Worm (Caenorhabditis elegans): ENCODE results near the gene istr-1.
A peak's percentile ranks its signal among the peaks of the same experiment; 100 is the strongest.

istr-1 gene

DNA sequence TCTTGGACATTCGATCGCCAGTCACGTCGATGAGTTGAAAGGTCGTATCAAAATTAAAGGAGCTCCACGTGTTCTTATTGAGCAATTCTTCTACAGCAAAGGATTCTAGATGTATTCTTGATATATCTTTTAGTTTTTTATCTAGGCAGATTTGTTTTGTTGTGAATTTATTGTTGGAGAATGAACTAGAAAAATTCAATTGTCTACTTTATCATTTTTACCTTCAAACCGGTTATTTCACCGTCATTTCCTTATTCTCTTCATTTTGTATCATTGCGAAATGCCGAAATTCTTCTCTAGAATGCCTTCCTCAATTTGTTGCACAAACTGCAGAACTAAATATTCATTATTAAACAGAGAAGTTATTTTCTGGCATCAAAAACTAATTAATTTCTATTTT is 31.6 kb downstream of the istr-1 start, which contains the start of gene R11D1.10:
Gene R11D1.10, plus strand, starts transcription at position 301 of the 400 bp plus-strand sequence.
- no peak for TF ChIP-seq unc-120 (tag; optimal IDR thresholded peaks at IDR 0.05; ENCODE audit: poor library complexity, severe bottlenecking)
- no peak for TF ChIP-seq ham-2 (GFP tag; optimal IDR thresholded peaks at IDR 0.05)
- TF ChIP-seq zip-8 (tag; optimal IDR thresholded peaks at IDR 0.05) = no peak
- no peak for TF ChIP-seq blmp-1 (tag; optimal IDR thresholded peaks at IDR 0.05)
- no peak for TF ChIP-seq cnd-1 (tag; optimal IDR thresholded peaks at IDR 0.05)
- TF ChIP-seq unc-62 (GFP tag; optimal IDR thresholded peaks at IDR 0.05) = no peak
- no peak for TF ChIP-seq elt-3 (tag; optimal IDR thresholded peaks at IDR 0.05)
- no peak for TF ChIP-seq lin-32 (GFP tag; optimal IDR thresholded peaks at IDR 0.05)
- TF ChIP-seq pha-4 (tag; optimal IDR thresholded peaks at IDR 0.05) = no peak
- no peak for TF ChIP-seq nhr-12 (tag; optimal IDR thresholded peaks at IDR 0.05)
- TF ChIP-seq tbx-8 (GFP tag; optimal IDR thresholded peaks at IDR 0.05) = no peak
- no peak for TF ChIP-seq lin-13 (tag; optimal IDR thresholded peaks at IDR 0.05)
- no peak for TF ChIP-seq hlh-1 (tag; optimal IDR thresholded peaks at IDR 0.05)

DNA sequence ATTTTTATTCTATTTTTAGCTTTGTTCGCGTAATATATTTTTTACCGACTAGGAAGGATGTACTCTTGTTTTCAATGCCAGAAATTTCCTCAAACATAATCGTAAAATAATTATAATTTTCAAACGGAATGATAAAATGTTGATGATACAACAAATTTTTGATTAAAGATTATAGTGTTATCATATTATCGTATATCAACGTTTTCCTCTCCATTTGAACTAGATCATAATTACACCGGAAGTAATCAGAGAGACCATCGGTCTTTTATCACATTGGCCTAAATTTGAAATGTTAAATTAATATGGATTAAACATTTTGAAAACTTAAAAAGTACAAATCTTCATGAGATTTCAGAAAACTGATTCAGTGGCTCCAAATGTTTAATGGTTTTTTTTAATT is 35.1 kb downstream of the istr-1 start:
- TF ChIP-seq snpc-4 (tag; optimal IDR thresholded peaks at IDR 0.05) = no peak
- TF ChIP-seq lin-32 (GFP tag; optimal IDR thresholded peaks at IDR 0.05) = no peak
- no peak for TF ChIP-seq nhr-237 (tag; optimal IDR thresholded peaks at IDR 0.05)
- no peak for TF ChIP-seq ceh-83 (GFP tag; optimal IDR thresholded peaks at IDR 0.05)
- TF ChIP-seq nhr-76 (tag; optimal IDR thresholded peaks at IDR 0.05) = no peak
- TF ChIP-seq unc-62 (GFP tag; optimal IDR thresholded peaks at IDR 0.05) = no peak
- no peak for TF ChIP-seq lin-13 (tag; optimal IDR thresholded peaks at IDR 0.05)
- no peak for TF ChIP-seq cnd-1 (tag; optimal IDR thresholded peaks at IDR 0.05)
- no peak for TF ChIP-seq ceh-39 (tag; optimal IDR thresholded peaks at IDR 0.05)
- TF ChIP-seq tbx-8 (GFP tag; optimal IDR thresholded peaks at IDR 0.05) = no peak
- no peak for TF ChIP-seq pha-4 (tag; optimal IDR thresholded peaks at IDR 0.05)
- TF ChIP-seq sem-2 (GFP tag; optimal IDR thresholded peaks at IDR 0.05) = no peak
- no peak for TF ChIP-seq elt-1 (tag; optimal IDR thresholded peaks at IDR 0.05; ENCODE audit: borderline replicate concordance, insufficient read depth)

DNA sequence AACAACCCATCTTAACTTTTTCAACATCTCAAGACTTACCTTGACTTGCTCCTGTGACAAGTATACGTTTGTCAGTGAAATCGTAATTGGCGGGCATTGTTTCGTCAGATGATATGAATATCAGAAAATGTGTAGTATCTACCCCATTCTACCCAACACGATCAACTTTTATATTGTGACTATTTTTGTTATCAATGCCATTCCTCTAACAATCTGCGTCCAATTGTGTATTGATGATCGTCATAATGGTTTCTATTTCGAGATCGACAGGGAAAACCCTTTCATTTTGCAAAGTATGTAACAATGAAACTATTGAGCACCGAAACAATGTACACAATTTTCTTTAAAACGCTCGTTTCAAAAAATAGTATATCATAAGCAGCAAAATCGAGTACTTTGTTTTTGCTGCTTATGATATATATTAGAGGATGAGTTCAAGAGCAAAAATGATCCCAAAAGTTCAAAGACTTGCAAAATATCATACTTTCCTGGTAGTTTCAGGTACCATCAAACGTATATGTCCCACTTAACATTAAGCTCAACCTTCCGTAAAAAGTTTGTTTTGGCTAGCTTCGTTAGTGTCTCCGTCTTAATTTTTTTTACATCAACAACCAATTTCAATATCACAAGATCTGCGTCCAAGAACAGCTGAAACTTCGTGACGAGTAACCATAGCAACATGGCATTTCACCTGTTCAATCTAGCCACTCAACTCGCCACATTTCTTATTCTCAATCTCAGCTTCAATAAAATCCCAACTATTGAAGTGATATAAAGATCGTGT is 36.0 kb downstream of the istr-1 start, which contains the start of the genes dhs-21 and xbx-9:
Gene dhs-21, minus strand, starts transcription at position 181 of the 784 bp plus-strand sequence.
Gene xbx-9, plus strand, starts transcription at position 734 of the 784 bp plus-strand sequence.
- no peak for TF ChIP-seq mls-2 (tag; optimal IDR thresholded peaks at IDR 0.05)
- TF ChIP-seq tbx-8 (GFP tag; optimal IDR thresholded peaks at IDR 0.05) = no peak
- no peak for TF ChIP-seq pha-4 (tag; optimal IDR thresholded peaks at IDR 0.05)
- TF ChIP-seq ham-2 (GFP tag; optimal IDR thresholded peaks at IDR 0.05) = no peak
- TF ChIP-seq lin-32 (GFP tag; optimal IDR thresholded peaks at IDR 0.05) = no peak
- no peak for TF ChIP-seq ztf-11 (tag; optimal IDR thresholded peaks at IDR 0.05)
- TF ChIP-seq nhr-237 (tag; optimal IDR thresholded peaks at IDR 0.05) = no peak
- no peak for TF ChIP-seq lin-13 (tag; optimal IDR thresholded peaks at IDR 0.05)
- no peak for TF ChIP-seq nhr-2 (tag; optimal IDR thresholded peaks at IDR 0.05)
- TF ChIP-seq hlh-1 (tag; optimal IDR thresholded peaks at IDR 0.05) = no peak
- TF ChIP-seq elt-1 (tag; optimal IDR thresholded peaks at IDR 0.05; ENCODE audit: borderline replicate concordance, insufficient read depth) = no peak
- no peak for TF ChIP-seq elt-3 (tag; optimal IDR thresholded peaks at IDR 0.05)
- no peak for TF ChIP-seq lsy-2 (tag; optimal IDR thresholded peaks at IDR 0.05)
- no peak for TF ChIP-seq nhr-76 (tag; optimal IDR thresholded peaks at IDR 0.05)

DNA sequence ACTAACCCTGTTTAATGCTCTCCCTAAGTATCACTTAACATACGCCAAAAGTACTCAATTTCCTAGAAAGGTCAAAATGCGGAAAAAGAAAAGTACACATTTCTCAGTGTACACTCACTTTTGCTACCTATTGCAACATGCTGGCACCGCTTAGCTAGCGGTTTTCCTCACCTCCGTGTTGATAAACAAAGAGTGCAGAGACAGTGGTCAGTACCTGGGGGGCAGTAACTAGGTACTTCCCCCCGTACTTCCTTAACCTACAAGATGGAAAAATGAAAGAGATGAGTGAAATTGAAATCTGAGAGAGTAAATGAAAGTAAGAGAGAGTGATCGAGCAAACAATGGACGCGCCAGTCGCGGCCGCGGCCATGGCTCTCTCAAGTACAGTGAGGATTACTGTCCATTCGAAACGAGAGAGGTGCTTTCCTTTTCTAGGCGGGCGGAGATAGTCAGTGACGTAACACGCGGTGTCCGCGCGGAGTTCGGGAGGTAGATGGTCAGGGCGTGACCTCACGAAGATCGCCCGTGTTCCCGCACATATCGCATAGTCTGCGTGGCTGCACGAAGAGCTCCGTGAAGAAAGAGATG is 38.6 kb downstream of the istr-1 start, which contains the start of gene cky-1:
Gene cky-1, plus strand, starts transcription at position 538 of the 588 bp plus-strand sequence.
- TF ChIP-seq mab-5 (tag; optimal IDR thresholded peaks at IDR 0.05) (no peak), ceh-83 (GFP tag; optimal IDR thresholded peaks at IDR 0.05) (no peak), nhr-2 (tag; optimal IDR thresholded peaks at IDR 0.05) (no peak), ham-2 (GFP tag; optimal IDR thresholded peaks at IDR 0.05) (peak; percentile 26), zip-8 (tag; optimal IDR thresholded peaks at IDR 0.05) (peak; percentile 32), ceh-39 (tag; optimal IDR thresholded peaks at IDR 0.05) (no peak), lsy-2 (tag; optimal IDR thresholded peaks at IDR 0.05) (no peak), bed-3 (GFP tag; optimal IDR thresholded peaks at IDR 0.05) (no peak), lin-13 (tag; optimal IDR thresholded peaks at IDR 0.05) (no peak), unc-39 (tag; optimal IDR thresholded peaks at IDR 0.05) (no peak), elt-3 (tag; optimal IDR thresholded peaks at IDR 0.05) (no peak), sptf-1 (tag; optimal IDR thresholded peaks at IDR 0.05) (no peak), blmp-1 (tag; optimal IDR thresholded peaks at IDR 0.05) (no peak), sem-2 (GFP tag; optimal IDR thresholded peaks at IDR 0.05) (no peak), drap-1 (GFP tag; optimal IDR thresholded peaks at IDR 0.05) (no peak)
